Worm (Caenorhabditis elegans) whole organism, L1 larva: Measurements from ENCODE around the gene mrpl-12.

Source experiments
- C04F5.9 ChIP-seq: sonication (generic microtip); optimal IDR thresholded peaks from 2 replicates; lab custom pipeline; 2016; ENCODE audit warnings: missing genetic modification characterization, missing compliant biosample characterization
- C16A3.4 ChIP-seq: fragments of 150-350 bp; optimal IDR thresholded peaks from 2 replicates; lab custom pipeline; 2014; ENCODE audit warnings: missing biosample characterization, missing genetic modification characterization
- F16B12.6 ChIP-seq: fragments of 150-350 bp; optimal IDR thresholded peaks from 2 replicates; lab custom pipeline; 2014; ENCODE audit warnings: missing biosample characterization, missing genetic modification characterization
- aha-1 ChIP-seq: fragments of 150-350 bp; optimal IDR thresholded peaks from 2 replicates; lab custom pipeline; 2014; ENCODE audit warnings: missing biosample characterization, missing genetic modification characterization
- alr-1 ChIP-seq: fragments of 200-800 bp; sonication (Bioruptor generic); optimal IDR thresholded peaks from 2 replicates; lab custom pipeline; 2018; ENCODE audit warnings: borderline replicate concordance, mild to moderate bottlenecking, missing genetic modification characterization, missing compliant biosample characterization
- aly-2 ChIP-seq: fragments of 150-350 bp; optimal IDR thresholded peaks from 2 replicates; lab custom pipeline; 2014; ENCODE audit warnings: missing biosample characterization, missing genetic modification characterization
- blmp-1 ChIP-seq: fragments of 150-350 bp; optimal IDR thresholded peaks from 2 replicates; lab custom pipeline; 2014; ENCODE audit warnings: missing biosample characterization, missing genetic modification characterization
- ceh-82 ChIP-seq, 3 experiments: fragments of 150-350 bp in 1 of 3; sonication (generic microtip) in 2 of 3; optimal IDR thresholded peaks; 2 replicates each; lab custom pipeline; 2014 to 2017; ENCODE audit warnings: missing biosample characterization in 3 of 3, missing genetic modification characterization in 3 of 3
- ceh-90 ChIP-seq: sonication (generic microtip); optimal IDR thresholded peaks from 2 replicates; lab custom pipeline; 2016; ENCODE audit warnings: missing genetic modification characterization, missing compliant biosample characterization
- dpl-1 ChIP-seq, 3 experiments: fragments of 150-350 bp in 2 of 3; sonication (generic microtip) in 1 of 3; optimal IDR thresholded peaks; 2 replicates each; lab custom pipeline; 2014 to 2017; ENCODE audit warnings: missing biosample characterization in 3 of 3, missing genetic modification characterization in 3 of 3, missing genetic modification reagents in 3 of 3
- dsc-1 ChIP-seq: sonication (generic microtip); optimal IDR thresholded peaks from 2 replicates; lab custom pipeline; 2016; ENCODE audit warnings: mild to moderate bottlenecking, missing genetic modification characterization, missing compliant biosample characterization
- efl-1 ChIP-seq, 4 experiments: fragments of 150-350 bp; optimal IDR thresholded peaks in 3 of 4; peaks in 1 of 4; 1 replicate in 1 of 4; 2 replicates in 3 of 4; lab custom pipeline; 2014; ENCODE audit warnings: missing biosample characterization in 2 of 4, missing genetic modification characterization in 2 of 4, missing genetic modification reagents in 2 of 4
- efl-3 ChIP-seq: fragments of 200-800 bp; sonication (Bioruptor generic); optimal IDR thresholded peaks from 2 replicates; lab custom pipeline; 2018; ENCODE audit warnings: mild to moderate bottlenecking, missing genetic modification characterization, missing compliant biosample characterization
- egl-27 ChIP-seq, 2 experiments: fragments of 150-350 bp in 1 of 2; sonication (generic microtip); optimal IDR thresholded peaks; 3 replicates each; lab custom pipeline; 2017 to 2018; ENCODE audit warnings: missing biosample characterization in 2 of 2, missing genetic modification characterization in 2 of 2, missing genetic modification reagents in 2 of 2
- elt-2 ChIP-seq: sonication (generic microtip); optimal IDR thresholded peaks from 2 replicates; lab custom pipeline; 2016; ENCODE audit warnings: missing genetic modification characterization, mild to moderate bottlenecking, inconsistent platforms, missing compliant biosample characterization, missing genetic modification reagents
- elt-3 ChIP-seq, 6 experiments: fragments of 150-350 bp in 1 of 6; sonication (generic microtip); optimal IDR thresholded peaks; 2 replicates each; lab custom pipeline; 2017 to 2018; ENCODE audit warnings: missing biosample characterization in 6 of 6, missing genetic modification characterization in 6 of 6, inconsistent platforms in 1 of 6
- fkh-10 ChIP-seq: sonication (generic microtip); optimal IDR thresholded peaks from 2 replicates; lab custom pipeline; 2017; ENCODE audit warnings: missing biosample characterization, missing genetic modification reagents, missing genetic modification characterization
- fkh-4 ChIP-seq: sonication (generic microtip); optimal IDR thresholded peaks from 2 replicates; lab custom pipeline; 2016; ENCODE audit warnings: missing compliant biosample characterization, missing genetic modification characterization, borderline replicate concordance
- hlh-4 ChIP-seq: sonication (generic microtip); optimal IDR thresholded peaks from 2 replicates; lab custom pipeline; 2016; ENCODE audit warnings: mild to moderate bottlenecking, missing genetic modification characterization, missing compliant biosample characterization
- irx-1 ChIP-seq: sonication (generic microtip); optimal IDR thresholded peaks from 2 replicates; lab custom pipeline; 2016; ENCODE audit warnings: missing genetic modification characterization, missing compliant biosample characterization
- lin-13 ChIP-seq: fragments of 150-350 bp; optimal IDR thresholded peaks from 2 replicates; lab custom pipeline; 2014; ENCODE audit warnings: missing biosample characterization, missing genetic modification reagents, missing genetic modification characterization
- lin-14 ChIP-seq: fragments of 200-800 bp; sonication (Bioruptor generic); optimal IDR thresholded peaks from 2 replicates; lab custom pipeline; 2018; ENCODE audit warnings: mild to moderate bottlenecking, missing genetic modification characterization, moderate library complexity, missing compliant biosample characterization
- lin-15B ChIP-seq: fragments of 150-350 bp; sonication (generic microtip); optimal IDR thresholded peaks from 3 replicates; lab custom pipeline; 2014; ENCODE audit warnings: missing biosample characterization, missing genetic modification characterization
- lin-35 ChIP-seq, 2 experiments: fragments of 150-350 bp; optimal IDR thresholded peaks; 2 replicates each; lab custom pipeline; 2014; ENCODE audit warnings: missing biosample characterization in 2 of 2, missing genetic modification characterization in 2 of 2, missing genetic modification reagents in 2 of 2
- lin-39 ChIP-seq: fragments of 150-350 bp; optimal IDR thresholded peaks from 2 replicates; lab custom pipeline; 2014; ENCODE audit warnings: missing biosample characterization, missing genetic modification reagents, missing genetic modification characterization
- lsy-2 ChIP-seq, 2 experiments: fragments of 150-350 bp; optimal IDR thresholded peaks; 2 replicates each; lab custom pipeline; 2014; ENCODE audit warnings: missing biosample characterization in 2 of 2, missing genetic modification characterization in 2 of 2
- mab-9 ChIP-seq: fragments of 200-800 bp; sonication (Bioruptor generic); IDR thresholded peaks from 2 replicates; pipeline ENCODE4 v1.3.6; 2022; ENCODE audit warnings: missing genetic modification reagents, missing genetic modification characterization, missing compliant biosample characterization
- mdl-1 ChIP-seq, 2 experiments: fragments of 150-350 bp; optimal IDR thresholded peaks; 2 replicates each; lab custom pipeline; 2014 to 2017; ENCODE audit warnings: missing biosample characterization in 2 of 2, missing genetic modification characterization in 2 of 2, inconsistent platforms in 1 of 2
- mef-2 ChIP-seq: fragments of 150-350 bp; optimal IDR thresholded peaks from 2 replicates; lab custom pipeline; 2014; ENCODE audit warnings: missing biosample characterization, missing genetic modification characterization
- mep-1 ChIP-seq: fragments of 150-350 bp; optimal IDR thresholded peaks from 2 replicates; lab custom pipeline; 2014; ENCODE audit warnings: missing biosample characterization, missing genetic modification characterization
- nhr-11 ChIP-seq: fragments of 150-350 bp; optimal IDR thresholded peaks from 2 replicates; lab custom pipeline; 2014; ENCODE audit warnings: missing biosample characterization, missing genetic modification characterization
- nhr-19 ChIP-seq: fragments of 200-800 bp; sonication (Bioruptor generic); conservative IDR thresholded peaks from 2 replicates; pipeline ENCODE4 v1.3.6; 2022; ENCODE audit warnings: missing genetic modification characterization, missing compliant biosample characterization
- nhr-237 ChIP-seq: fragments of 150-350 bp; optimal IDR thresholded peaks from 2 replicates; lab custom pipeline; 2014; ENCODE audit warnings: missing biosample characterization, missing genetic modification characterization
- nhr-28 ChIP-seq: fragments of 150-350 bp; optimal IDR thresholded peaks from 2 replicates; lab custom pipeline; 2014; ENCODE audit warnings: missing biosample characterization, missing genetic modification characterization
- nhr-47 ChIP-seq: sonication (generic microtip); optimal IDR thresholded peaks from 2 replicates; lab custom pipeline; 2016; ENCODE audit warnings: mild to moderate bottlenecking, missing genetic modification characterization, moderate library complexity, missing compliant biosample characterization
- nhr-71 ChIP-seq: sonication (generic microtip); optimal IDR thresholded peaks from 2 replicates; lab custom pipeline; 2016; ENCODE audit warnings: mild to moderate bottlenecking, missing genetic modification characterization, moderate library complexity, missing compliant biosample characterization
- nhr-76 ChIP-seq: sonication (generic microtip); optimal IDR thresholded peaks from 2 replicates; lab custom pipeline; 2017; ENCODE audit warnings: missing biosample characterization, missing genetic modification characterization
- nhr-77 ChIP-seq: fragments of 150-350 bp; optimal IDR thresholded peaks from 2 replicates; lab custom pipeline; 2014; ENCODE audit warnings: missing biosample characterization, missing genetic modification characterization
- nhr-90 ChIP-seq: sonication (generic microtip); optimal IDR thresholded peaks from 2 replicates; lab custom pipeline; 2016; ENCODE audit warnings: mild to moderate bottlenecking, missing genetic modification characterization, missing compliant biosample characterization; ENCODE audit not compliant: poor library complexity
- pag-3 ChIP-seq: sonication (generic microtip); optimal IDR thresholded peaks from 2 replicates; lab custom pipeline; 2017; ENCODE audit warnings: missing genetic modification characterization, mild to moderate bottlenecking, missing compliant biosample characterization, antibody characterized with exemption, borderline replicate concordance; ENCODE audit not compliant: insufficient read depth
- pax-3 ChIP-seq: fragments of 200-800 bp; sonication (Bioruptor generic); optimal IDR thresholded peaks from 2 replicates; lab custom pipeline; 2018; ENCODE audit warnings: mild to moderate bottlenecking, missing genetic modification characterization, moderate library complexity, missing compliant biosample characterization
- pqm-1 ChIP-seq: sonication (generic microtip); optimal IDR thresholded peaks from 3 replicates; lab custom pipeline; 2017; ENCODE audit warnings: missing biosample characterization, missing genetic modification characterization
- skn-1 ChIP-seq: fragments of 150-350 bp; optimal IDR thresholded peaks from 2 replicates; lab custom pipeline; 2014; ENCODE audit warnings: missing biosample characterization, missing genetic modification characterization
- snpc-4 ChIP-seq: fragments of 150-350 bp; optimal IDR thresholded peaks from 2 replicates; lab custom pipeline; 2014; ENCODE audit warnings: missing biosample characterization, missing genetic modification characterization
- sptf-1 ChIP-seq: fragments of 150-350 bp; optimal IDR thresholded peaks from 2 replicates; lab custom pipeline; 2014; ENCODE audit warnings: missing biosample characterization, missing genetic modification characterization
- tlp-1 ChIP-seq: fragments of 150-350 bp; optimal IDR thresholded peaks from 2 replicates; lab custom pipeline; 2014; ENCODE audit warnings: missing biosample characterization, missing genetic modification characterization
- unc-130 ChIP-seq: fragments of 150-350 bp; optimal IDR thresholded peaks from 2 replicates; lab custom pipeline; 2017; ENCODE audit warnings: missing biosample characterization, missing genetic modification characterization, inconsistent platforms
- unc-62 ChIP-seq: fragments of 150-350 bp; optimal IDR thresholded peaks from 2 replicates; lab custom pipeline; 2014; ENCODE audit warnings: missing biosample characterization, missing genetic modification reagents, missing genetic modification characterization
- unc-86 ChIP-seq: sonication (generic microtip); optimal IDR thresholded peaks from 2 replicates; lab custom pipeline; 2016; ENCODE audit warnings: missing genetic modification characterization, missing compliant biosample characterization
- unc-98 ChIP-seq: fragments of 200-800 bp; sonication (Bioruptor generic); IDR thresholded peaks from 2 replicates; pipeline ENCODE4 v1.3.6; 2022; ENCODE audit warnings: missing genetic modification characterization, missing compliant biosample characterization
- xbp-1 ChIP-seq: sonication (generic microtip); optimal IDR thresholded peaks from 2 replicates; lab custom pipeline; 2016; ENCODE audit warnings: missing genetic modification characterization, missing compliant biosample characterization
- ztf-4 ChIP-seq: fragments of 150-350 bp; optimal IDR thresholded peaks from 2 replicates; lab custom pipeline; 2014; ENCODE audit warnings: missing biosample characterization, missing genetic modification characterization

The mrpl-12 gene

DNA sequence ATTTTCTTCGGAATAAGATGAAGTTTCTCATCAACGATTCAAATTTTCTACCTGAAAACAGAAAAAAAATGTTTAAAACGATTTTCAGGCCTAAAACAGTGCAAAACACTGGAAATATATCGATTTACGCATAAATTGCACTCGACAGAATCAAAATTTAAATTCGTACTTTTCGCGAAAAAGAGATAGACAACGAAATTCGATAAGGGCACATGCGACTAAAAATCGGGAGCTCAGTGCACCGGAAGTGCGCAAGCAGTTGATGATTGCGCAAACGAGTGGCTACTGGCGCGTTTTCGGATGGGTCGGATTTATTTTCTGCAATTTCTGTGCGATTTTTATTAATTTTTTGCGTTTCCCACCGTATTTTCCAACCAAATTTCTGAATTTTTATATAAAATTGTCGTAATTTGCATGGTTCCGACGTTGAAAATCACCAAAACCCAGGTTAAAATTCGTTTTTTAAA, 556 bp upstream of the mrpl-12 start, which contains the start of the genes Y39A1A.21 and Y39A1A.22 (continued):
- TF ChIP-seq lin-35 (GFP tag; optimal IDR thresholded peaks at IDR 0.05; lab: Kevin White, UChicago) (peak; percentile 83 to 88), pag-3 (tag; lab: Kevin White, UChicago) (no peak), nhr-11 (tag; lab: Kevin White, UChicago) (peak; percentile 35), mab-9 (peak; percentile 80), elt-2 (tag; lab: Kevin White, UChicago) (peak; percentile 49), C16A3.4 (peak; percentile 71), snpc-4 (tag; lab: Kevin White, UChicago) (peak; percentile 79), alr-1 (tag; lab: Kevin White, UChicago) (no peak), egl-27 (tag; optimal IDR thresholded peaks at IDR 0.05; lab: Kevin White, UChicago) (no peak), unc-62 (GFP tag; lab: Kevin White, UChicago) (no peak), dsc-1 (tag; lab: Kevin White, UChicago) (peak; percentile 91), ceh-90 (no peak), nhr-71 (tag; lab: Kevin White, UChicago) (peak; percentile 89), blmp-1 (tag; lab: Kevin White, UChicago) (no peak), mdl-1 (tag; optimal IDR thresholded peaks at IDR 0.05; lab: Kevin White, UChicago) (peak in 1 of 2 experiments; percentile 66), unc-130 (peak; percentile 73), F16B12.6 (tag; lab: Kevin White, UChicago) (peak; percentile 73), sptf-1 (tag; lab: Kevin White, UChicago) (no peak), fkh-4 (tag; lab: Kevin White, UChicago) (no peak), pqm-1 (tag; lab: Kevin White, UChicago) (no peak), dpl-1 (GFP tag; optimal IDR thresholded peaks at IDR 0.05; lab: Kevin White, UChicago) (peak; percentile 79 to 85 (median 82)), lin-39 (tag; lab: Kevin White, UChicago) (peak; percentile 85), xbp-1 (peak; percentile 83), unc-86 (tag; lab: Kevin White, UChicago) (peak; percentile 82), tlp-1 (tag; lab: Kevin White, UChicago) (no peak), skn-1 (peak; percentile 53), ceh-82 (tag; optimal IDR thresholded peaks at IDR 0.05; lab: Kevin White, UChicago) (peak; percentile 84 to 93 (median 86)), efl-1 (optimal IDR thresholded peaks at IDR 0.05; lab: Kevin White, UChicago) (peak; percentile 84 to 86), efl-1 (GFP tag; optimal IDR thresholded peaks at IDR 0.05 in 1 of 2; lab: Kevin White, UChicago) (peak; percentile 80 to 98), mep-1 (peak; percentile 88), mef-2 (tag; lab: Kevin White, UChicago) (peak; percentile 33), C04F5.9 (peak; percentile 28), fkh-10 (GFP tag; lab: Kevin White, UChicago) (peak; percentile 87), nhr-47 (peak; percentile 93), elt-3 (tag; optimal IDR thresholded peaks at IDR 0.05; lab: Kevin White, UChicago) (peak in 2 of 6 experiments; percentile 7 to 22), nhr-237 (tag; lab: Kevin White, UChicago) (no peak), aly-2 (tag; lab: Kevin White, UChicago) (peak; percentile 86), ztf-4 (peak; percentile 66), lsy-2 (tag; optimal IDR thresholded peaks at IDR 0.05; lab: Kevin White, UChicago) (peak; percentile 86 to 88), nhr-19 (peak; percentile 86), pax-3 (tag; lab: Kevin White, UChicago) (peak; percentile 49), nhr-28 (tag; lab: Kevin White, UChicago) (no peak), aha-1 (peak; percentile 43), hlh-4 (tag; lab: Kevin White, UChicago) (no peak), unc-98 (GFP tag; lab: Robert Waterston, UW) (no peak), nhr-77 (tag; lab: Kevin White, UChicago) (peak; percentile 84), nhr-90 (peak; percentile 86), lin-15B (tag; lab: Kevin White, UChicago) (peak; percentile 69), irx-1 (tag; lab: Kevin White, UChicago) (peak; percentile 87), efl-3 (GFP tag; lab: Kevin White, UChicago) (peak; percentile 46), nhr-76 (tag; lab: Kevin White, UChicago) (no peak), lin-13 (GFP tag; lab: Kevin White, UChicago) (peak; percentile 86), lin-14 (GFP tag; lab: Kevin White, UChicago) (no peak)
- TF ChIP-seq, all 84 proteins: peak for 55
